Fruit fly (Drosophila melanogaster): ENCODE measurements around the gene Mat89Ba.

Mat89Ba gene

dm6 chr3R:16282080-16282690 is 10.0 kb upstream of the Mat89Ba start (continued):
- TF ChIP-seq CG10267 (tag; optimal IDR thresholded peaks at IDR 0.05) (no peak), scrt (GFP tag; optimal IDR thresholded peaks at IDR 0.05) (no peak), da (GFP tag; optimal IDR thresholded peaks at IDR 0.05) (peak; percentile 52), Sox100B (GFP tag; optimal IDR thresholded peaks at IDR 0.05) (peak; percentile 27), Med (GFP tag) (peak; percentile 72), ac (GFP tag; optimal IDR thresholded peaks at IDR 0.05) (peak; percentile 36), CG2678 (tag; optimal IDR thresholded peaks at IDR 0.05) (peak; percentile 2), CG17802 (tag; optimal IDR thresholded peaks at IDR 0.05) (peak; percentile 2), sc (optimal IDR thresholded peaks at IDR 0.05) (no peak), sc (GFP tag; optimal IDR thresholded peaks at IDR 0.05) (peak; percentile 24), lov (optimal IDR thresholded peaks at IDR 0.05) (no peak), lov (GFP tag; IDR thresholded peaks at IDR 0.05) (0 out of 3 replicates have a peak, but pooled peaks have one; percentile 54), CG6654 (GFP tag; optimal IDR thresholded peaks at IDR 0.05) (peak; percentile 98), cad (GFP tag; optimal IDR thresholded peaks at IDR 0.05) (peak; percentile 88), so (GFP tag; IDR thresholded peaks at IDR 0.05) (0 out of 3 replicates have a peak, but pooled peaks have one; percentile 14), Kr (GFP tag; optimal IDR thresholded peaks at IDR 0.05) (peak; percentile 83), CG4360 (GFP tag; IDR thresholded peaks at IDR 0.05) (peak; percentile 91), CG2199 (GFP tag; IDR thresholded peaks at IDR 0.05) (peak; percentile 94), sug (tag; optimal IDR thresholded peaks at IDR 0.05) (peak; percentile 98), knrl (GFP tag; IDR thresholded peaks at IDR 0.05; ENCODE audit: partially characterized antibody) (no peak), CG17385 (GFP tag; optimal IDR thresholded peaks at IDR 0.05) (peak; percentile 81), CG12299 (tag; optimal IDR thresholded peaks at IDR 0.05) (no peak), CG4404 (GFP tag; IDR thresholded peaks at IDR 0.05) (no peak), Fer1 (GFP tag; optimal IDR thresholded peaks at IDR 0.05) (no peak), rib (GFP tag; IDR thresholded peaks at IDR 0.05) (0 out of 2 replicates have a peak, but pooled peaks have one; percentile 31), corto (GFP tag; optimal IDR thresholded peaks at IDR 0.05) (no peak), stwl (tag; optimal IDR thresholded peaks at IDR 0.05) (peak; percentile 98), kni (GFP tag; optimal IDR thresholded peaks at IDR 0.05) (peak; percentile 81), Atf6 (GFP tag; IDR thresholded peaks at IDR 0.05) (no peak), HLH4C (GFP tag; IDR thresholded peaks at IDR 0.05; ENCODE audit: partially characterized antibody) (no peak), CG18476 (GFP tag; optimal IDR thresholded peaks at IDR 0.05) (peak; percentile 1), Mad (GFP tag; optimal IDR thresholded peaks at IDR 0.05) (peak; percentile 8), Opbp (GFP tag; IDR thresholded peaks at IDR 0.05; ENCODE audit: partially characterized antibody) (0 out of 3 replicates have a peak, but pooled peaks have one; percentile 54), CG1024 (GFP tag; IDR thresholded peaks at IDR 0.05) (peak; percentile 42; the same call in 1 of the 2 replicates), ATbp (GFP tag; optimal IDR thresholded peaks at IDR 0.05) (peak; percentile 19), nom (GFP tag; optimal IDR thresholded peaks at IDR 0.05) (peak; percentile 4), pita (GFP tag; optimal IDR thresholded peaks at IDR 0.05) (no peak), twi (tag; optimal IDR thresholded peaks at IDR 0.05) (peak; percentile 96), CG10979 (tag; optimal IDR thresholded peaks at IDR 0.05) (peak; percentile 11), Poxn (GFP tag; IDR thresholded peaks at IDR 0.05) (no peak), dm (GFP tag; optimal IDR thresholded peaks at IDR 0.05) (peak; percentile 45), zf30C (GFP tag; optimal IDR thresholded peaks at IDR 0.05) (peak; percentile 13), sens (GFP tag) (peak; percentile 58), fd102C (GFP tag; optimal IDR thresholded peaks at IDR 0.05) (peak; percentile 7), CG7357 (GFP tag; IDR thresholded peaks at IDR 0.05) (0 out of 3 replicates have a peak, but pooled peaks have one; percentile 32), dan (GFP tag; IDR thresholded peaks at IDR 0.05) (no peak)
